Worm (Caenorhabditis elegans) whole organism, L2 larva: ENCODE results near the gene mvb-12.

Source experiments
- fos-1 ChIP-seq: fragments of 150-350 bp; optimal IDR thresholded peaks from 2 replicates; lab custom pipeline; 2014; ENCODE audit warnings: missing biosample characterization, missing genetic modification characterization
- lin-11 ChIP-seq: fragments of 150-350 bp; sonication (generic microtip); optimal IDR thresholded peaks from 2 replicates; lab custom pipeline; 2014; ENCODE audit warnings: missing biosample characterization, missing genetic modification characterization, inconsistent platforms, mixed read lengths
- nhr-77 ChIP-seq: fragments of 150-350 bp; optimal IDR thresholded peaks from 2 replicates; lab custom pipeline; 2014; ENCODE audit warnings: missing biosample characterization, missing genetic modification characterization
- snpc-4 ChIP-seq: fragments of 150-350 bp; optimal IDR thresholded peaks from 2 replicates; lab custom pipeline; 2014; ENCODE audit warnings: missing biosample characterization, missing genetic modification characterization
- ztf-11 ChIP-seq: sonication (generic microtip); optimal IDR thresholded peaks from 2 replicates; lab custom pipeline; 2017; ENCODE audit warnings: missing biosample characterization, missing genetic modification characterization

- no peak for TF ChIP-seq nhr-77 (tag; lab: Kevin White, UChicago)
- TF ChIP-seq lin-11 (tag; lab: Kevin White, UChicago), result no peak
- TF ChIP-seq ztf-11 (tag; lab: Kevin White, UChicago), result no peak
- no peak for TF ChIP-seq fos-1 (tag; lab: Kevin White, UChicago)
- no peak for TF ChIP-seq snpc-4 (tag; lab: Kevin White, UChicago)
These were observed 8.1 kb downstream of the mvb-12 start, which contains the start of gene C06A6.7 for ce11 chrIV:7838426-7838825.
